Fruit fly (Drosophila melanogaster): ENCODE data around the gene Cp19.

DNA sequence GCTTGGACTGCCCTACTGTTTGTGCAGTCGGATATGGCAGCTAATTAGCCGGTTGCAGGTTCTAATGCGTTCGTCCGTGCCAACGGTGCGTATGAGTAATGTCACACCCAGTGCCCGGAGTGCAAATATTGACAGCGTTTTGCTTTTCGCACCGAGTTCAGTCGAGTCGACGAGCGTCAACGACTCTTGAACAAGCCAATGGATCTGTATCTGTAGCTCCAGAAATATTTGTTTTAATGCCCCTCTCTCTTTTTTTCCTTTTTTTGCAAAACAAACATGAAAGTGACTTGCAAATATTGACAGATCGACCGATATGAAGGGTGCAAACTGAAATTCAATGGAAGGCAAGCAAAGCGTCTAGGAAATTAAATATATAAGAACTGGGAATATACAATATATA is 27.2 kb upstream of the Cp19 start:
- TF ChIP-seq mam (GFP tag; optimal IDR thresholded peaks at IDR 0.05) (no peak), crc (GFP tag; optimal IDR thresholded peaks at IDR 0.05) (no peak), CG14965 (GFP tag; optimal IDR thresholded peaks at IDR 0.05; ENCODE audit: borderline replicate concordance) (no peak), abd-A (tag; optimal IDR thresholded peaks at IDR 0.05) (no peak), Nf-YC (tag; optimal IDR thresholded peaks at IDR 0.05) (no peak), nom (GFP tag; optimal IDR thresholded peaks at IDR 0.05) (peak; percentile 75)
